Fruit fly (Drosophila melanogaster) whole organism, embryonic: ENCODE measurements around the gene H2.0.

Experiments used
- CG13624 ChIP-seq: fragments of 200-800 bp; sonication (Bioruptor generic); optimal IDR thresholded peaks from 2 replicates; lab custom pipeline; 2016; ENCODE audit warnings: missing biosample characterization, missing genetic modification characterization
- CG17328 ChIP-seq: fragments of 200-800 bp; sonication (Bioruptor generic); IDR thresholded peaks from 2 replicates; pipeline ENCODE4 v1.3.6; 2022; ENCODE audit warnings: missing biosample characterization, missing genetic modification characterization
- CG6654 ChIP-seq: fragments of 200-800 bp; sonication (Bioruptor generic); optimal IDR thresholded peaks from 2 replicates; lab custom pipeline; 2017; ENCODE audit warnings: missing biosample characterization, mild to moderate bottlenecking, missing genetic modification characterization
- CG7357 ChIP-seq: fragments of 200-800 bp; sonication (Bioruptor generic); IDR thresholded peaks from 3 replicates; pipeline ENCODE4 v1.3.6; 2022; ENCODE audit warnings: missing biosample characterization, missing genetic modification characterization
- Gug ChIP-seq: fragments of 200-800 bp; sonication (Bioruptor generic); IDR thresholded peaks from 4 replicates; pipeline ENCODE4 v1.3.6; 2022; ENCODE audit warnings: missing biosample characterization, missing genetic modification characterization
- Max ChIP-seq: fragments of 200-800 bp; sonication (Bioruptor generic); optimal IDR thresholded peaks from 2 replicates; lab custom pipeline; 2016; ENCODE audit warnings: missing biosample characterization, mild to moderate bottlenecking, missing genetic modification characterization
- NC2α ChIP-seq: fragments of 200-800 bp; sonication (Bioruptor generic); optimal IDR thresholded peaks from 2 replicates; lab custom pipeline; 2016; ENCODE audit warnings: missing biosample characterization, missing genetic modification characterization
- aop ChIP-seq: fragments of 200-800 bp; sonication (Bioruptor generic); IDR thresholded peaks from 2 replicates; pipeline ENCODE4 v1.3.6; 2022; ENCODE audit warnings: missing biosample characterization, missing genetic modification characterization
- dpn ChIP-seq, 2 experiments: fragments of 200-800 bp; sonication (Bioruptor generic); optimal IDR thresholded peaks; 3 replicates each; lab custom pipeline; 2016; ENCODE audit warnings: missing biosample characterization in 2 of 2, missing genetic modification characterization in 2 of 2
- fd3F ChIP-seq: fragments of 200-800 bp; sonication (Bioruptor generic); optimal IDR thresholded peaks from 2 replicates; lab custom pipeline; 2018; ENCODE audit warnings: missing biosample characterization, mild to moderate bottlenecking, missing genetic modification characterization, moderate library complexity
- kay ChIP-seq: fragments of 200-800 bp; sonication (Bioruptor generic); optimal IDR thresholded peaks from 2 replicates; lab custom pipeline; 2016; ENCODE audit warnings: missing biosample characterization, missing genetic modification characterization
- nau ChIP-seq: fragments of 200-800 bp; sonication (Bioruptor generic); optimal IDR thresholded peaks from 3 replicates; lab custom pipeline; 2017; ENCODE audit warnings: missing biosample characterization, mild to moderate bottlenecking, missing genetic modification characterization, missing genetic modification reagents
- zen ChIP-seq: fragments of 200-800 bp; sonication (Bioruptor generic); optimal IDR thresholded peaks from 3 replicates; lab custom pipeline; 2018; ENCODE audit warnings: missing biosample characterization, mild to moderate bottlenecking, missing genetic modification characterization, moderate library complexity

DNA sequence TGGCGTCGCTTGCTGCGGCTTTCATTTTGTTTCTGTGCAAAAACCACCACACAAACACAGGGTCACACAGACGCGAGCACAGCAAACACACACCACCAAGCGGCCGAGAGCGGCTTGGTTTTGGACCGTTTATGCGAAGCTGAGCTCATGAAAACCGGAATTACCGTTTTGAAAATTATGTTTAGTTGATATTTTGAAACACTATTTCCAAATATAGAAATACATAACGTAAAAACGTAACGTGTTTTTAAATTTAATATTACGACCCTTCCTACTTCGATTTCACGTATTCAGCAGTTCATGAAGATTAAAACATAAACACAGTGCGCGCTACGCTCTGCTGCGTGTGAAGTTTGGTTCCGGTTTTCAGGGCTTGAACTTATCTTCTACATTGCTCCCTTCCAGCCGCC is 32.0 kb upstream of the H2.0 start:
- TF ChIP-seq zen: peak; percentile 88
- TF ChIP-seq kay (GFP tag; lab: Kevin White, UChicago): peak; percentile 87
- TF ChIP-seq fd3F (GFP tag; lab: Kevin White, UChicago): peak; percentile 92
- TF ChIP-seq CG17328 (GFP tag; lab: Robert Waterston, UW): peak; percentile 96
- 0 out of 2 replicates have a peak, but pooled peaks have one; percentile 31 for TF ChIP-seq aop (GFP tag; lab: Robert Waterston, UW)
- peak; percentile 95 for TF ChIP-seq Max (GFP tag; lab: Kevin White, UChicago)
- TF ChIP-seq CG6654 (GFP tag; lab: Kevin White, UChicago): peak; percentile 82
- 0 out of 3 replicates have a peak, but pooled peaks have one; percentile 76 for TF ChIP-seq CG7357 (GFP tag; lab: Robert Waterston, UW)
- TF ChIP-seq NC2α: peak; percentile 81
- no peak for TF ChIP-seq nau (GFP tag; lab: Kevin White, UChicago)
- TF ChIP-seq CG13624 (GFP tag; lab: Kevin White, UChicago): peak; percentile 96
- peak; percentile 94 for TF ChIP-seq dpn (GFP tag; optimal IDR thresholded peaks at IDR 0.05; lab: Kevin White, UChicago)
- TF ChIP-seq Gug (GFP tag; lab: Robert Waterston, UW): peak; percentile 41; the same call in 1 of the 4 replicates
